Fruit fly (Drosophila melanogaster) whole organism, embryonic: Measurements from ENCODE around the gene CG4704.

ENCODE experiments used
- Ada2b ChIP-seq: fragments of 200-800 bp; sonication (Bioruptor generic); IDR thresholded peaks from 2 replicates; pipeline ENCODE4 v1.3.6; 2022; ENCODE audit warnings: missing biosample characterization, missing genetic modification characterization
- CG10366 ChIP-seq: fragments of 200-800 bp; sonication (Bioruptor generic); IDR thresholded peaks from 2 replicates; pipeline ENCODE4 v1.3.6; 2022; ENCODE audit warnings: missing biosample characterization, missing genetic modification characterization
- CG10543 ChIP-seq: fragments of 200-800 bp; sonication (Bioruptor generic); optimal IDR thresholded peaks from 3 replicates; lab custom pipeline; 2017; ENCODE audit warnings: missing biosample characterization, mild to moderate bottlenecking, missing genetic modification characterization, moderate library complexity
- CG10654 ChIP-seq: fragments of 200-800 bp; sonication (Bioruptor generic); optimal IDR thresholded peaks from 2 replicates; lab custom pipeline; 2016; ENCODE audit warnings: missing biosample characterization, missing genetic modification characterization
- CG10959 ChIP-seq: fragments of 200-800 bp; sonication (Bioruptor generic); IDR thresholded peaks from 2 replicates; pipeline ENCODE4 v1.3.6; 2022; ENCODE audit warnings: missing biosample characterization, missing genetic modification characterization
- CG11504 ChIP-seq: fragments of 200-800 bp; sonication (Bioruptor generic); optimal IDR thresholded peaks from 3 replicates; lab custom pipeline; 2019; ENCODE audit warnings: missing biosample characterization, mild to moderate bottlenecking, missing genetic modification characterization, moderate library complexity
- CG11695 ChIP-seq: fragments of 200-800 bp; sonication (Bioruptor generic); IDR thresholded peaks from 3 replicates; pipeline ENCODE4 v1.3.6; 2022; ENCODE audit warnings: missing biosample characterization, missing genetic modification characterization
- CG12391 ChIP-seq: fragments of 200-800 bp; sonication (Bioruptor generic); optimal IDR thresholded peaks from 3 replicates; lab custom pipeline; 2018; ENCODE audit warnings: missing biosample characterization, mild to moderate bottlenecking, missing genetic modification characterization, moderate library complexity
- CG12659 ChIP-seq: fragments of 200-800 bp; sonication (Bioruptor generic); optimal IDR thresholded peaks from 3 replicates; lab custom pipeline; 2017; ENCODE audit warnings: mild to moderate bottlenecking, missing biosample characterization, missing genetic modification reagents, missing genetic modification characterization
- CG13894 ChIP-seq: fragments of 200-800 bp; sonication (Bioruptor generic); optimal IDR thresholded peaks from 3 replicates; lab custom pipeline; 2018; ENCODE audit warnings: missing biosample characterization, mild to moderate bottlenecking, missing genetic modification characterization, moderate library complexity
- CG15269 ChIP-seq: fragments of 200-800 bp; sonication (Bioruptor generic); optimal IDR thresholded peaks from 2 replicates; lab custom pipeline; 2018; ENCODE audit warnings: missing biosample characterization, mild to moderate bottlenecking, missing genetic modification characterization, moderate library complexity
- CG16813 ChIP-seq: fragments of 200-800 bp; sonication (Bioruptor generic); IDR thresholded peaks from 3 replicates; pipeline ENCODE4 v1.3.6; 2022; ENCODE audit warnings: missing biosample characterization, missing genetic modification characterization; ENCODE audit not compliant: partially characterized antibody
- CG16863 ChIP-seq: fragments of 200-800 bp; sonication (Bioruptor generic); optimal IDR thresholded peaks from 3 replicates; lab custom pipeline; 2016; ENCODE audit warnings: missing biosample characterization, missing genetic modification characterization
- CG17328 ChIP-seq: fragments of 200-800 bp; sonication (Bioruptor generic); IDR thresholded peaks from 2 replicates; pipeline ENCODE4 v1.3.6; 2022; ENCODE audit warnings: missing biosample characterization, missing genetic modification characterization
- CG2116 ChIP-seq: fragments of 200-800 bp; sonication (Bioruptor generic); optimal IDR thresholded peaks from 3 replicates; lab custom pipeline; 2018; ENCODE audit warnings: missing biosample characterization, mild to moderate bottlenecking, missing genetic modification characterization
- CG31224 ChIP-seq: fragments of 200-800 bp; sonication (Bioruptor generic); IDR thresholded peaks from 2 replicates; pipeline ENCODE4 v1.3.6; 2022; ENCODE audit warnings: missing biosample characterization, missing genetic modification characterization
- CG31441 ChIP-seq: fragments of 200-800 bp; sonication (Bioruptor generic); IDR thresholded peaks from 2 replicates; pipeline ENCODE4 v1.3.6; 2022; ENCODE audit warnings: missing biosample characterization, missing genetic modification characterization
- CG32772 ChIP-seq: fragments of 200-800 bp; sonication (Bioruptor generic); IDR thresholded peaks from 2 replicates; pipeline ENCODE4 v1.3.6; 2022; ENCODE audit warnings: missing biosample characterization, missing genetic modification characterization
- CG4404 ChIP-seq: fragments of 200-800 bp; sonication (Bioruptor generic); IDR thresholded peaks from 2 replicates; pipeline ENCODE4 v1.3.6; 2022; ENCODE audit warnings: missing biosample characterization, missing genetic modification characterization
- CG4820 ChIP-seq: fragments of 200-800 bp; sonication (Bioruptor generic); optimal IDR thresholded peaks from 3 replicates; lab custom pipeline; 2016; ENCODE audit warnings: missing biosample characterization, missing genetic modification characterization
- CG7839 ChIP-seq: fragments of 200-800 bp; sonication (Bioruptor generic); optimal IDR thresholded peaks from 3 replicates; lab custom pipeline; 2018; ENCODE audit warnings: missing biosample characterization, mild to moderate bottlenecking, missing genetic modification characterization, moderate library complexity
- Gsc ChIP-seq: fragments of 200-800 bp; sonication (Bioruptor generic); IDR thresholded peaks from 2 replicates; pipeline ENCODE4 v1.3.6; 2022; ENCODE audit warnings: missing biosample characterization, missing genetic modification characterization
- H2.0 ChIP-seq: fragments of 200-800 bp; sonication (Bioruptor generic); IDR thresholded peaks from 2 replicates; pipeline ENCODE4 v1.3.6; 2022; ENCODE audit warnings: missing biosample characterization, missing genetic modification characterization
- Sox102F ChIP-seq: fragments of 200-800 bp; sonication (Bioruptor generic); optimal IDR thresholded peaks from 2 replicates; lab custom pipeline; 2018; ENCODE audit warnings: missing biosample characterization, mild to moderate bottlenecking, missing genetic modification characterization, moderate library complexity
- cad ChIP-seq: fragments of >200 bp; optimal IDR thresholded peaks from 2 replicates; lab custom pipeline; 2017; ENCODE audit warnings: missing biosample characterization, missing genetic modification characterization
- cas ChIP-seq: fragments of 200-800 bp; sonication (Bioruptor generic); IDR thresholded peaks from 2 replicates; pipeline ENCODE4 v1.3.6; 2022; ENCODE audit warnings: missing biosample characterization, missing genetic modification characterization
- dmrt11E ChIP-seq: fragments of 200-800 bp; sonication (Bioruptor generic); optimal IDR thresholded peaks from 3 replicates; lab custom pipeline; 2018; ENCODE audit warnings: missing biosample characterization, mild to moderate bottlenecking, missing genetic modification characterization, moderate library complexity
- dpn ChIP-seq, 2 experiments: fragments of 200-800 bp; sonication (Bioruptor generic); optimal IDR thresholded peaks; 3 replicates each; lab custom pipeline; 2016; ENCODE audit warnings: missing biosample characterization in 2 of 2, missing genetic modification characterization in 2 of 2
- eve ChIP-seq, 2 experiments: fragments of >200 bp; optimal IDR thresholded peaks; 2 replicates each; lab custom pipeline; 2017; ENCODE audit warnings: missing biosample characterization in 2 of 2, missing genetic modification characterization in 2 of 2
- eyg ChIP-seq: fragments of 200-800 bp; sonication (Bioruptor generic); optimal IDR thresholded peaks from 3 replicates; lab custom pipeline; 2016; ENCODE audit warnings: missing biosample characterization, missing genetic modification characterization
- gce ChIP-seq: fragments of 200-800 bp; sonication (Bioruptor generic); IDR thresholded peaks from 3 replicates; pipeline ENCODE4 v1.3.6; 2022; ENCODE audit warnings: missing biosample characterization, missing genetic modification characterization
- ken ChIP-seq: fragments of 200-800 bp; sonication (Bioruptor generic); IDR thresholded peaks from 3 replicates; pipeline ENCODE4 v1.3.6; 2022; ENCODE audit warnings: missing biosample characterization, missing genetic modification characterization
- lmd ChIP-seq: fragments of 200-800 bp; sonication (Bioruptor generic); IDR thresholded peaks from 2 replicates; pipeline ENCODE4 v1.3.6; 2022; ENCODE audit warnings: missing biosample characterization, missing genetic modification characterization
- pan ChIP-seq, 4 experiments: fragments of >200 bp in 3 of 4; fragments of 200-800 bp in 1 of 4; sonication (Bioruptor generic) in 1 of 4; optimal IDR thresholded peaks in 3 of 4; IDR thresholded peaks in 1 of 4; 2 replicates each; pipeline versions ENCODE4 v1.3.6 to Lab custom; 2017 to 2022; ENCODE audit warnings: missing biosample characterization in 2 of 4, missing genetic modification characterization in 2 of 4, mixed read lengths in 1 of 4
- pita ChIP-seq: fragments of 200-800 bp; sonication (Bioruptor generic); optimal IDR thresholded peaks from 2 replicates; lab custom pipeline; 2017; ENCODE audit warnings: missing biosample characterization, mild to moderate bottlenecking, missing genetic modification characterization
- ranshi ChIP-seq: fragments of 200-800 bp; sonication (Bioruptor generic); IDR thresholded peaks from 2 replicates; pipeline ENCODE4 v1.3.6; 2022; ENCODE audit warnings: missing biosample characterization, missing genetic modification characterization
- row ChIP-seq: fragments of 200-800 bp; sonication (Bioruptor generic); IDR thresholded peaks from 3 replicates; pipeline ENCODE4 v1.3.6; 2022; ENCODE audit warnings: missing biosample characterization, missing genetic modification characterization
- sens ChIP-seq: fragments of 200-800 bp; sonication (Bioruptor generic); peaks from one replicate; lab custom pipeline; 2016; ENCODE audit warnings: missing biosample characterization, missing genetic modification characterization
- sisA ChIP-seq: fragments of 200-800 bp; sonication (Bioruptor generic); IDR thresholded peaks from 2 replicates; pipeline ENCODE4 v1.3.6; 2022; ENCODE audit warnings: missing biosample characterization, missing genetic modification characterization
- slp2 ChIP-seq: fragments of 200-800 bp; sonication (Bioruptor generic); optimal IDR thresholded peaks from 2 replicates; lab custom pipeline; 2016; ENCODE audit warnings: missing biosample characterization, missing genetic modification characterization
- tap ChIP-seq: fragments of 200-800 bp; optimal IDR thresholded peaks from 3 replicates; lab custom pipeline; 2019; ENCODE audit warnings: missing biosample characterization, mild to moderate bottlenecking, missing genetic modification characterization, moderate library complexity
- tgo ChIP-seq: fragments of 200-800 bp; sonication (Bioruptor generic); IDR thresholded peaks from 3 replicates; pipeline ENCODE4 v1.3.6; 2022; ENCODE audit warnings: missing biosample characterization, missing genetic modification characterization
- tll ChIP-seq, 2 experiments: fragments of 200-800 bp in 1 of 2; fragments of >200 bp in 1 of 2; sonication (Bioruptor generic) in 1 of 2; optimal IDR thresholded peaks; 2 replicates each; lab custom pipeline; 2017 to 2019; ENCODE audit warnings: missing biosample characterization in 2 of 2, missing genetic modification characterization in 2 of 2, mild to moderate bottlenecking in 1 of 2, moderate library complexity in 1 of 2
- unpg ChIP-seq: fragments of 200-800 bp; sonication (Bioruptor generic); optimal IDR thresholded peaks from 3 replicates; lab custom pipeline; 2018; ENCODE audit warnings: missing biosample characterization, mild to moderate bottlenecking, missing genetic modification characterization, moderate library complexity
- vvl ChIP-seq: fragments of 200-800 bp; sonication (Bioruptor generic); IDR thresholded peaks from 2 replicates; pipeline ENCODE4 v1.3.6; 2022; ENCODE audit warnings: missing biosample characterization, missing genetic modification characterization

CG4704 gene

DNA sequence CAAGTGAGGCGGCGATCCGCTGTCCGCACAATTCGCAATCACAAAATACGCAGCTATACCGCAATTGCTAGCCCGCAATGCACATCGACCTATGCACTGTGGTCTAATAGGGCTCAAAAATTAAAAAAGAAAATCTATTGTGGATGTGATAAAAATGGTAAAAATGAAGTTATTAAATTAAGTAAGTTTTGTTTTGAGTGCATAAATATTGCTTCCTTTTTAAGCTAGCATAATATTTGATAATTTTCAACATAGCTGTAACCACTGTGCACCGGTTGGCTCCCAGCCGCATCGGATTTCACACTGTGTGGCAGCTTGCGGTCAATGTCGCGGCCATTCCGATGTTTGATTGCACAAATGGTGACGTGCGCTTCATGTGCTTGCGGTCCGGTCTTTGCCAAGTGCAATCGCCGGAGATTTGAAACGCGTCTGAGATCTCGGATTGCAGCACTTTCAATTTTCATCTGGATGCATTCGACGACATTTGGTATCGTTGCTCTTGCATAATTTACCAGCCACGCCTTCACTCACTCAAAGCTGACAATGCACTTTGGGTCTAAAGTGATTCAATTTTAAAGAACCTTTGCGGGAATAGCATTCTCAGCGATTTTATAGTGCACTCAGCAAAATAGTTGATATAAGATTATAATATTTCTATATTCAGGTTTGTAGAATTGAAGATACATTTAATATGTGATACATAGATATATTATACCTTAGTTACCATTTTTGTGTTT, 29.5 kb downstream of the CG4704 start (continued):
- TF ChIP-seq vvl (GFP tag; lab: Robert Waterston, UW) (peak; percentile 66), CG17328 (GFP tag; lab: Robert Waterston, UW) (0 out of 2 replicates have a peak, but pooled peaks have one; percentile 51), CG10366 (peak; percentile 35; the same call in 1 of the 2 replicates), CG10654 (GFP tag; lab: Kevin White, UChicago) (no peak), CG32772 (GFP tag; lab: Robert Waterston, UW) (peak; percentile 34; the same call in 1 of the 2 replicates), CG4404 (GFP tag; lab: Robert Waterston, UW) (peak; percentile 65), row (0 out of 3 replicates have a peak, but pooled peaks have one; percentile 42), CG31224 (GFP tag; lab: Robert Waterston, UW) (no peak), unpg (peak; percentile 33), ken (GFP tag; lab: Robert Waterston, UW) (0 out of 3 replicates have a peak, but pooled peaks have one; percentile 28), CG16863 (GFP tag; lab: Kevin White, UChicago) (no peak), CG31441 (GFP tag; lab: Robert Waterston, UW) (0 out of 2 replicates have a peak, but pooled peaks have one; percentile 18), Sox102F (peak; percentile 13), dmrt11E (peak; percentile 31), eyg (no peak), sisA (peak; percentile 37; the same call in 1 of the 2 replicates), CG7839 (tag; lab: Kevin White, UChicago) (peak; percentile 33), Ada2b (GFP tag; lab: Robert Waterston, UW) (peak; percentile 14; the same call in 1 of the 2 replicates), CG4820 (GFP tag; lab: Kevin White, UChicago) (peak; percentile 15), CG13894 (tag; lab: Kevin White, UChicago) (no peak), CG12391 (tag; lab: Kevin White, UChicago) (no peak), ranshi (GFP tag; lab: Robert Waterston, UW) (peak; percentile 25; the same call in 1 of the 2 replicates), dpn (GFP tag; optimal IDR thresholded peaks at IDR 0.05; lab: Kevin White, UChicago) (no peak), CG11504 (tag; lab: Kevin White, UChicago) (peak; percentile 39), pita (GFP tag; lab: Kevin White, UChicago) (no peak), slp2 (GFP tag; lab: Kevin White, UChicago) (no peak), CG10959 (GFP tag; lab: Robert Waterston, UW) (peak; percentile 53), cad (GFP tag; lab: Kevin White, UChicago) (no peak), CG12659 (GFP tag; lab: Kevin White, UChicago) (no peak), sens (GFP tag; lab: Kevin White, UChicago) (peak; percentile 82), CG16813 (GFP tag; lab: Robert Waterston, UW) (0 out of 3 replicates have a peak, but pooled peaks have one; percentile 32), tll (GFP tag; optimal IDR thresholded peaks at IDR 0.05; lab: Kevin White, UChicago) (no peak), tgo (GFP tag; lab: Robert Waterston, UW) (peak; percentile 41; the same call in 1 of the 3 replicates), eve (GFP tag; optimal IDR thresholded peaks at IDR 0.05; lab: Kevin White, UChicago) (no peak), tap (tag; lab: Kevin White, UChicago) (no peak), cas (GFP tag; lab: Robert Waterston, UW) (no peak), pan (optimal IDR thresholded peaks at IDR 0.05; lab: Kevin White, UChicago) (no peak), pan (GFP tag; optimal IDR thresholded peaks at IDR 0.05 in 1 of 2, IDR thresholded peaks at IDR 0.05 in 1 of 2) (peak in 1 of 2 experiments; percentile 46), gce (no peak), CG11695 (GFP tag; lab: Robert Waterston, UW) (0 out of 3 replicates have a peak, but pooled peaks have one; percentile 16), lmd (GFP tag; lab: Robert Waterston, UW) (peak; percentile 31; the same call in 1 of the 2 replicates), CG10543 (GFP tag; lab: Kevin White, UChicago) (no peak), Gsc (GFP tag; lab: Robert Waterston, UW) (no peak), CG15269 (tag; lab: Kevin White, UChicago) (no peak), H2.0 (GFP tag; lab: Robert Waterston, UW) (peak; percentile 13; the same call in 1 of the 2 replicates), CG2116 (GFP tag; lab: Kevin White, UChicago) (no peak)
